Worm (Caenorhabditis elegans): ENCODE data around the gene F42E8.1.
A peak's percentile ranks its signal among the peaks of the same experiment; 100 is the strongest.

Gene F42E8.1

ce11 chrV:13034604-13035003 lies 27.3 kb upstream of the F42E8.1 start, which contains the start of gene W07G4.7:
TSS of gene W07G4.7 (minus strand) at chrV:13034704.
- TF ChIP-seq lin-39 (tag; optimal IDR thresholded peaks at IDR 0.05) = no peak
- no peak for TF ChIP-seq T20F7.1 (GFP tag; optimal IDR thresholded peaks at IDR 0.05)
- no peak for TF ChIP-seq madf-9 (GFP tag; conservative IDR thresholded peaks at IDR 0.05)
- no peak for TF ChIP-seq sdz-12 (GFP tag; optimal IDR thresholded peaks at IDR 0.05)
- no peak for TF ChIP-seq ZK337.2 (GFP tag; IDR thresholded peaks at IDR 0.05)
- no peak for TF ChIP-seq vab-7 (GFP tag; IDR thresholded peaks at IDR 0.05)
- TF ChIP-seq lin-1 (GFP tag; IDR thresholded peaks at IDR 0.05) = no peak
- no peak for TF ChIP-seq ZK546.5 (tag; optimal IDR thresholded peaks at IDR 0.05)
- TF ChIP-seq hlh-30 (tag; optimal IDR thresholded peaks at IDR 0.05; ENCODE audit: insufficient read depth) = no peak
- TF ChIP-seq fos-1 (tag; optimal IDR thresholded peaks at IDR 0.05) = no peak
- TF ChIP-seq mes-2 (tag; optimal IDR thresholded peaks at IDR 0.05; ENCODE audit: poor library complexity, severe bottlenecking) = no peak
- TF ChIP-seq ztf-11 (tag; optimal IDR thresholded peaks at IDR 0.05) = no peak
- no peak for TF ChIP-seq pqm-1 (tag; optimal IDR thresholded peaks at IDR 0.05)
- no peak for TF ChIP-seq daf-19 (GFP tag; conservative IDR thresholded peaks at IDR 0.05)

ce11 chrV:13036466-13036865 lies 25.5 kb upstream of the F42E8.1 start, which contains the start of gene W07G4.2:
TSS of gene W07G4.2 (minus strand) at chrV:13036566.
- no peak for TF ChIP-seq lin-1 (GFP tag; IDR thresholded peaks at IDR 0.05)
- no peak for TF ChIP-seq ceh-82 (tag; optimal IDR thresholded peaks at IDR 0.05)
- no peak for TF ChIP-seq jun-1 (tag; optimal IDR thresholded peaks at IDR 0.05)
- TF ChIP-seq saeg-2 (GFP tag; IDR thresholded peaks at IDR 0.05) = no peak
- TF ChIP-seq dmd-8 (GFP tag; IDR thresholded peaks at IDR 0.05) = no peak
- TF ChIP-seq Y48G9A.11 (GFP tag; IDR thresholded peaks at IDR 0.05) = no peak
- TF ChIP-seq ztf-7 (tag; optimal IDR thresholded peaks at IDR 0.05) = no peak
- TF ChIP-seq php-3 (GFP tag; IDR thresholded peaks at IDR 0.05) = no peak
- TF ChIP-seq cey-2 (tag; optimal IDR thresholded peaks at IDR 0.05; ENCODE audit: borderline replicate concordance, insufficient read depth) = no peak
- no peak for TF ChIP-seq hmg-1.1 (GFP tag; IDR thresholded peaks at IDR 0.05)
- no peak for TF ChIP-seq F49E8.2 (tag; optimal IDR thresholded peaks at IDR 0.05; ENCODE audit: borderline replicate concordance)
- TF ChIP-seq zfp-2 (tag; optimal IDR thresholded peaks at IDR 0.05) = no peak
- TF ChIP-seq lin-13 (GFP tag; optimal IDR thresholded peaks at IDR 0.05) = no peak
- TF ChIP-seq madf-9 (GFP tag; conservative IDR thresholded peaks at IDR 0.05) = no peak
- TF ChIP-seq tag-97 (GFP tag; IDR thresholded peaks at IDR 0.05) = no peak

ce11 chrV:13041666-13042065 lies 20.3 kb upstream of the F42E8.1 start, which contains the start of gene scyl-1:
TSS of gene scyl-1 (minus strand) at chrV:13041721.
- TF ChIP-seq F44E2.7 (GFP tag; IDR thresholded peaks at IDR 0.05) (no peak), saeg-2 (GFP tag; IDR thresholded peaks at IDR 0.05) (no peak), spr-1 (tag; optimal IDR thresholded peaks at IDR 0.05) (peak; percentile 10), jun-1 (tag; optimal IDR thresholded peaks at IDR 0.05) (peak; percentile 8), egl-27 (tag; optimal IDR thresholded peaks at IDR 0.05) (no peak), F10B5.3 (tag; optimal IDR thresholded peaks at IDR 0.05) (no peak), nhr-28 (tag; optimal IDR thresholded peaks at IDR 0.05) (peak; percentile 70), snpc-4 (tag; optimal IDR thresholded peaks at IDR 0.05) (no peak), nhr-41 (GFP tag; IDR thresholded peaks at IDR 0.05) (no peak), aha-1 (tag) (no peak), mxl-3 (GFP tag; optimal IDR thresholded peaks at IDR 0.05) (peak; percentile 15), zfp-3 (GFP tag; conservative IDR thresholded peaks at IDR 0.05) (no peak), ces-1 (GFP tag; optimal IDR thresholded peaks at IDR 0.05) (no peak), mdl-1 (tag; optimal IDR thresholded peaks at IDR 0.05) (peak in 1 of 2 experiments; percentile 59), vab-7 (GFP tag; IDR thresholded peaks at IDR 0.05) (no peak), Y75B8A.6 (GFP tag; IDR thresholded peaks at IDR 0.05) (no peak), dmd-6 (GFP tag; IDR thresholded peaks at IDR 0.05) (peak; percentile 76), ztf-11 (tag; optimal IDR thresholded peaks at IDR 0.05) (no peak), T26A8.4 (GFP tag; IDR thresholded peaks at IDR 0.05) (peak; percentile 75), lsy-2 (tag; optimal IDR thresholded peaks at IDR 0.05) (peak in 1 of 2 experiments; percentile 90), daf-12 (tag; optimal IDR thresholded peaks at IDR 0.05) (no peak), aly-2 (tag; optimal IDR thresholded peaks at IDR 0.05) (no peak), R02D3.7 (tag; optimal IDR thresholded peaks at IDR 0.05) (no peak), lin-15B (tag; optimal IDR thresholded peaks at IDR 0.05) (no peak), ctbp-1 (GFP tag; IDR thresholded peaks at IDR 0.05) (peak; percentile 59), pqm-1 (tag; optimal IDR thresholded peaks at IDR 0.05) (no peak), nhr-102 (tag; optimal IDR thresholded peaks at IDR 0.05) (peak; percentile 45)

Data from whole organism, L4 larva.